Worm (Caenorhabditis elegans): ENCODE data around the gene txdc-12.2.

- no peak for TF ChIP-seq unc-62 (GFP tag; optimal IDR thresholded peaks at IDR 0.05)
- no peak for TF ChIP-seq pha-4 (tag; optimal IDR thresholded peaks at IDR 0.05)
- TF ChIP-seq snpc-4 (tag; optimal IDR thresholded peaks at IDR 0.05): no peak
- no peak for TF ChIP-seq mep-1 (tag; optimal IDR thresholded peaks at IDR 0.05)
- no peak for TF ChIP-seq elt-1 (tag; optimal IDR thresholded peaks at IDR 0.05; ENCODE audit: borderline replicate concordance, insufficient read depth)
These were observed 31.1 kb downstream of the txdc-12.2 start, which contains the start of gene F53B1.3 for ce11 chrX:2105310-2105709.

Data from whole organism, mixed stage, embryonic.